Worm (Caenorhabditis elegans) whole organism, L1 larva: ENCODE measurements around the gene str-129.

Experiments
- alr-1 ChIP-seq: fragments of 200-800 bp; sonication (Bioruptor generic); optimal IDR thresholded peaks from 2 replicates; lab custom pipeline; 2018; ENCODE audit warnings: borderline replicate concordance, mild to moderate bottlenecking, missing genetic modification characterization, missing compliant biosample characterization
- ets-5 ChIP-seq: fragments of 200-800 bp; sonication (Bioruptor generic); IDR thresholded peaks from 2 replicates; pipeline ENCODE4 v1.3.6; 2022; ENCODE audit warnings: missing genetic modification characterization, missing compliant biosample characterization
- fos-1 ChIP-seq: fragments of 150-350 bp; optimal IDR thresholded peaks from 2 replicates; lab custom pipeline; 2014; ENCODE audit warnings: missing biosample characterization, missing genetic modification characterization
- nhr-76 ChIP-seq: sonication (generic microtip); optimal IDR thresholded peaks from 2 replicates; lab custom pipeline; 2017; ENCODE audit warnings: missing biosample characterization, missing genetic modification characterization
- rnt-1 ChIP-seq: sonication (generic microtip); optimal IDR thresholded peaks from 2 replicates; lab custom pipeline; 2016; ENCODE audit warnings: mild to moderate bottlenecking, missing genetic modification characterization, moderate library complexity, missing compliant biosample characterization
- unc-130 ChIP-seq: fragments of 150-350 bp; optimal IDR thresholded peaks from 2 replicates; lab custom pipeline; 2017; ENCODE audit warnings: missing biosample characterization, missing genetic modification characterization, inconsistent platforms
- unc-62 ChIP-seq: fragments of 150-350 bp; optimal IDR thresholded peaks from 2 replicates; lab custom pipeline; 2014; ENCODE audit warnings: missing biosample characterization, missing genetic modification reagents, missing genetic modification characterization

ce11 chrV:8123384-8123783, 31.1 kb upstream of the str-129 start, which contains the start of gene D1014.5:
- TF ChIP-seq nhr-76 (tag; lab: Kevin White, UChicago) (no peak), alr-1 (tag; lab: Kevin White, UChicago) (no peak), unc-130 (tag; lab: Kevin White, UChicago) (no peak), fos-1 (tag; lab: Kevin White, UChicago) (no peak), ets-5 (GFP tag; lab: Robert Waterston, UW) (no peak), rnt-1 (tag; lab: Kevin White, UChicago) (no peak), unc-62 (GFP tag; lab: Kevin White, UChicago) (no peak)
